Worm (Caenorhabditis elegans): ENCODE measurements around the gene F20B6.9.
"Not testable (repeated sequence)": the region's sequence is repeated elsewhere in the genome, so short reads cannot be mapped to it uniquely, and the experiment has no call there.

Gene F20B6.9

ce11 chrX:4208495-4208894, 1.2 kb upstream of the F20B6.9 start:
- TF ChIP-seq unc-62 (GFP tag; optimal IDR thresholded peaks at IDR 0.05), result no peak
- TF ChIP-seq lin-13 (GFP tag; optimal IDR thresholded peaks at IDR 0.05), result no peak
- TF ChIP-seq Y55F3AM.14 (GFP tag; optimal IDR thresholded peaks at IDR 0.05), result no peak
- TF ChIP-seq ztf-11 (tag; optimal IDR thresholded peaks at IDR 0.05), result no peak
- no peak for TF ChIP-seq zag-1 (tag; optimal IDR thresholded peaks at IDR 0.05)
- TF ChIP-seq nhr-21 (tag; optimal IDR thresholded peaks at IDR 0.05), result peak; percentile 60
- no peak for TF ChIP-seq egl-27 (tag; optimal IDR thresholded peaks at IDR 0.05)
- TF ChIP-seq snpc-4 (tag; optimal IDR thresholded peaks at IDR 0.05), result peak; percentile 24
- no peak for TF ChIP-seq ztf-4 (tag; optimal IDR thresholded peaks at IDR 0.05)
- TF ChIP-seq nhr-77 (tag; optimal IDR thresholded peaks at IDR 0.05), result peak; percentile 79
- peak; percentile 69 for TF ChIP-seq crh-2 (tag; optimal IDR thresholded peaks at IDR 0.05)
- no peak for TF ChIP-seq mdl-1 (tag; optimal IDR thresholded peaks at IDR 0.05)
- no peak for TF ChIP-seq lin-11 (tag; optimal IDR thresholded peaks at IDR 0.05)
- TF ChIP-seq mbf-1 (tag; optimal IDR thresholded peaks at IDR 0.05), result peak; percentile 45
- TF ChIP-seq ceh-82 (tag; optimal IDR thresholded peaks at IDR 0.05), result no peak
- TF ChIP-seq unc-39 (tag; optimal IDR thresholded peaks at IDR 0.05), result no peak
- TF ChIP-seq ztf-1 (GFP tag; conservative IDR thresholded peaks at IDR 0.05), result no peak
- TF ChIP-seq elt-3 (tag; optimal IDR thresholded peaks at IDR 0.05), result no peak
- TF ChIP-seq sma-3 (GFP tag; optimal IDR thresholded peaks at IDR 0.05), result peak; percentile 80
- no peak for TF ChIP-seq sem-4 (tag; optimal IDR thresholded peaks at IDR 0.05)
- TF ChIP-seq mab-5 (tag; optimal IDR thresholded peaks at IDR 0.05), result no peak
- no peak for TF ChIP-seq aly-2 (tag; optimal IDR thresholded peaks at IDR 0.05)
- peak; percentile 73 for TF ChIP-seq nhr-6 (tag; optimal IDR thresholded peaks at IDR 0.05)
- no peak for TF ChIP-seq nhr-237 (tag; optimal IDR thresholded peaks at IDR 0.05)
- TF ChIP-seq sma-9 (GFP tag; optimal IDR thresholded peaks at IDR 0.05), result peak; percentile 75
- TF ChIP-seq sma-9 (tag; optimal IDR thresholded peaks at IDR 0.05), result no peak
- no peak for TF ChIP-seq blmp-1 (tag; optimal IDR thresholded peaks at IDR 0.05; ENCODE audit: insufficient read depth)
- TF ChIP-seq peb-1 (tag; optimal IDR thresholded peaks at IDR 0.05), result no peak
- TF ChIP-seq gmeb-1 (tag; optimal IDR thresholded peaks at IDR 0.05), result peak; percentile 79
- TF ChIP-seq alr-1 (tag; optimal IDR thresholded peaks at IDR 0.05), result no peak
- TF ChIP-seq nhr-11 (tag; optimal IDR thresholded peaks at IDR 0.05), result no peak
- no peak for TF ChIP-seq nhr-23 (tag; optimal IDR thresholded peaks at IDR 0.05)
- TF ChIP-seq unc-55 (GFP tag; optimal IDR thresholded peaks at IDR 0.05), result no peak
- TF ChIP-seq ama-1 (optimal IDR thresholded peaks at IDR 0.05), result no peak
- no peak for TF ChIP-seq dmd-4 (tag; optimal IDR thresholded peaks at IDR 0.05)
- TF ChIP-seq nhr-10 (tag; optimal IDR thresholded peaks at IDR 0.05), result no peak
- peak in 1 of 2 experiments; percentile 54 for TF ChIP-seq lsy-2 (tag; optimal IDR thresholded peaks at IDR 0.05)
- no peak for TF ChIP-seq elt-1 (tag; optimal IDR thresholded peaks at IDR 0.05)
- TF ChIP-seq skn-1 (tag; optimal IDR thresholded peaks at IDR 0.05), result no peak
- no peak for TF ChIP-seq ceh-16 (tag; optimal IDR thresholded peaks at IDR 0.05)
- TF ChIP-seq nhr-12 (tag; optimal IDR thresholded peaks at IDR 0.05), result no peak
- TF ChIP-seq lin-39 (tag; optimal IDR thresholded peaks at IDR 0.05), result no peak
- no peak for TF ChIP-seq ZK546.5 (tag; optimal IDR thresholded peaks at IDR 0.05)
- no peak for TF ChIP-seq R02D3.7 (tag; optimal IDR thresholded peaks at IDR 0.05)
- TF ChIP-seq C34F6.9 (tag; optimal IDR thresholded peaks at IDR 0.05), result no peak
- no peak for TF ChIP-seq fos-1 (tag; optimal IDR thresholded peaks at IDR 0.05)
- no peak for TF ChIP-seq F13H6.1 (tag; optimal IDR thresholded peaks at IDR 0.05)
- TF ChIP-seq nhr-129 (tag; optimal IDR thresholded peaks at IDR 0.05), result peak; percentile 48

- not testable (repeated sequence) for TF ChIP-seq mab-5 (tag; optimal IDR thresholded peaks at IDR 0.05); ztf-1 (GFP tag; conservative IDR thresholded peaks at IDR 0.05); nhr-237 (tag; optimal IDR thresholded peaks at IDR 0.05)
These were observed 5.2 kb downstream of the F20B6.9 start, which contains the start of gene F20B6.6 for ce11 chrX:4202114-4202513. Gene F20B6.6, minus strand, starts transcription at chrX:4202214.
